Fruit fly (Drosophila melanogaster) ovary, adult (tissue): ENCODE measurements around the gene CG32650.

ENCODE experiments used
- CG17801 ChIP-seq: fragments of 200-800 bp; optimal IDR thresholded peaks from 2 replicates; lab custom pipeline; 2019; ENCODE audit warnings: missing biosample characterization, mild to moderate bottlenecking, missing genetic modification characterization, moderate library complexity; ENCODE audit not compliant: partially characterized antibody

Gene CG32650

DNA sequence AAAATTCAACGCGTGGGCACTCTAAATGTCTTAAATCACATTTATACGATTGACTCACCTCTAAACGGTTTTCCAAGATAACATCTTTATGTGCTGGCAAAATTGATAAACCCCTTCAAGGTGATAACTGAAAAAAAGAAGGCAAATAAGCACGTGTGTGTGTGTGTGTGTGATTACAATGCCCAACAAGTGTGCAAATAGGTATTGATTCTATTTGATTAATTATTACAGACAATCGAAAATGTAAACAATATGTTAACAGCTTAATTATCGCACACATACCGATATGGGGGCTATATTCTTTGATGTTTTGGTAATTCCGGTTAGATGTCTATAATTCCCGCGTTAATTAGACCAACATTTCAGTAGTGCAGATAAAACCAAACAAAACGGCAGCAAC is 11.9 kb downstream of the CG32650 start:
- TF ChIP-seq CG17801 (GFP tag; lab: Kevin White, UChicago) = no peak

DNA sequence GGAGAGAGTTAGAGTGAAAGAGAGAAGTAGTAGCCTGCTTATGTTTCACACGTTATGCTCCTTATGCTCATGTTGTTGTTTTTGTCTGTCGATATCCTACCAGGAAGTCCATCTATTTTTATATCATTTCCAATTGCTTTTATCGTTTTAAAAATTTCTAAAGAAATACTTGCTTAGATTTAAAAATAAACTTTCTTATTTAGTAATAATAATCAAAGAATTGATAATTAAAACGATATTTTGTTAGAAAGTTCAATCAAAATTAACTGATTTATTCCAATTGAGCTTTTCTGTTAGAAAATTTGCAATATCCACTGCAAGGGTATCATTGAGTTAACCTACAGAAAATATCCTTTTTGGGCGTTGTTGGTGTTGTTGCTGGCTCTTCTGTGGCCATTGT is 28.6 kb downstream of the CG32650 start:
- TF ChIP-seq CG17801 (GFP tag; lab: Kevin White, UChicago) = no peak

DNA sequence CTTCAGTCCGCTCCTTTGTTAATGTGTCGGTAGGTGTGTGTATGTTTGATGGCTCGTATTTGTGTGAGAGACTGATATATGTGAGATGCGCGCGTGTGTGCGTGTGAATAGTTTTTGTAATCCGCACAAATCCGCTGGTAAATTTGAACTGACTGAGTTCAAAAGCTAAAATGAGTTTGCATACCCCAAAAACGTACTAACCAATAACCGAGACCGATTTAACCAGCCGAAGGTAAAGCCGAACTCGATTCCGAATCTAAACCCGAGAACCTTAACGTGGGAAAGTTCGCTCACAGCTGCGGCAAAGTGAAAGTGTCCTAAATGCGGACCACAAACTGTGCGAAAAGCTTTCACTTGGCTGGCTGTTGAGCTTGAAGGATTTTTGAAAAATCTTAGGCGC is 29.9 kb downstream of the CG32650 start:
- TF ChIP-seq CG17801 (GFP tag; lab: Kevin White, UChicago) = no peak

DNA sequence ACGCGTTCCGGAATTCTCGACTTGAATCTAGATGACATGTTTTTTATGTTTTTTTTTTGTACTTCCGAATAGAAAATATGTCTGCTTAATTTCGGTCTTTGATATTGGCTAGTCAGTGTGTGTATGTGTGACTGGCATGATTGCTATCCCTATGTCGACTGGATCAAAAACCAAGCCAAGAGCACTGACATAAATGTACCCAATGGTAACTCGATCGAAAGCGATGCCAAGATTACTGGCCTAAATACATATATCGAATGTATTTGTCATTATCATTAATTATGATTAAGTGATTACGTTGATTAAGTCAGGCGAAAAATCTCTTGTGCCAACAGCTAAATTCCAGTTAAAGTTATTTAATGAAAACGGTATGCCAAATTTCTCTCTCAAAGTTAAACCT is 40.8 kb downstream of the CG32650 start, which contains the start of gene CG4661:
TSS of gene CG4661 (minus strand) at position 101 of the 400 bp plus-strand sequence.
- no peak for TF ChIP-seq CG17801 (GFP tag; lab: Kevin White, UChicago)
